Worm (Caenorhabditis elegans) whole organism, L3 larva: ENCODE results near the gene cdc-37.
A peak's percentile ranks its signal among the peaks of the same experiment; 100 is the strongest.

Source experiments
- aly-2 ChIP-seq: fragments of 150-350 bp; optimal IDR thresholded peaks from 2 replicates; lab custom pipeline; 2014; ENCODE audit warnings: missing biosample characterization, missing genetic modification characterization
- ama-1 ChIP-seq: fragments of 150-350 bp; optimal IDR thresholded peaks from 2 replicates; lab custom pipeline; 2018
- ceh-16 ChIP-seq: sonication (generic microtip); optimal IDR thresholded peaks from 2 replicates; lab custom pipeline; 2017; ENCODE audit warnings: missing biosample characterization, missing genetic modification characterization
- ceh-28 ChIP-seq: fragments of 150-350 bp; optimal IDR thresholded peaks from 2 replicates; lab custom pipeline; 2014; ENCODE audit warnings: missing biosample characterization, missing genetic modification reagents, missing genetic modification characterization
- ceh-82 ChIP-seq: fragments of 150-350 bp; optimal IDR thresholded peaks from 2 replicates; lab custom pipeline; 2014; ENCODE audit warnings: missing biosample characterization, missing genetic modification characterization
- daf-12 ChIP-seq: fragments of 150-350 bp; optimal IDR thresholded peaks from 2 replicates; lab custom pipeline; 2014; ENCODE audit warnings: missing biosample characterization, missing genetic modification reagents, missing genetic modification characterization
- egl-27 ChIP-seq: sonication (generic microtip); optimal IDR thresholded peaks from 4 replicates; lab custom pipeline; 2017; ENCODE audit warnings: missing biosample characterization, missing genetic modification reagents, missing genetic modification characterization
- egl-5 ChIP-seq: fragments of 150-350 bp; optimal IDR thresholded peaks from 2 replicates; lab custom pipeline; 2017; ENCODE audit warnings: missing biosample characterization, missing genetic modification reagents, missing genetic modification characterization, inconsistent platforms
- elt-2 ChIP-seq: sonication (generic microtip); optimal IDR thresholded peaks from 2 replicates; lab custom pipeline; 2016; ENCODE audit warnings: missing genetic modification reagents, mild to moderate bottlenecking, missing genetic modification characterization, missing compliant biosample characterization
- elt-3 ChIP-seq, 3 experiments: fragments of 150-350 bp in 1 of 3; sonication (generic microtip) in 2 of 3; optimal IDR thresholded peaks; 2 replicates in 2 of 3; 4 replicates in 1 of 3; lab custom pipeline; 2014 to 2017; ENCODE audit warnings: missing biosample characterization in 3 of 3, missing genetic modification characterization in 3 of 3
- fkh-10 ChIP-seq: sonication (generic microtip); optimal IDR thresholded peaks from 2 replicates; lab custom pipeline; 2017; ENCODE audit warnings: missing biosample characterization, missing genetic modification reagents, missing genetic modification characterization
- fos-1 ChIP-seq: fragments of 150-350 bp; optimal IDR thresholded peaks from 2 replicates; lab custom pipeline; 2014; ENCODE audit warnings: missing biosample characterization, missing genetic modification characterization
- hmg-11 ChIP-seq: sonication (generic microtip); optimal IDR thresholded peaks from 2 replicates; lab custom pipeline; 2016; ENCODE audit warnings: missing genetic modification characterization, missing compliant biosample characterization
- lin-15B ChIP-seq: fragments of 150-350 bp; optimal IDR thresholded peaks from 2 replicates; lab custom pipeline; 2014; ENCODE audit warnings: missing biosample characterization, missing genetic modification characterization
- lin-39 ChIP-seq: fragments of 150-350 bp; optimal IDR thresholded peaks from 2 replicates; lab custom pipeline; 2018; ENCODE audit warnings: missing biosample characterization, missing genetic modification reagents, missing genetic modification characterization
- lsy-12 ChIP-seq: sonication (generic microtip); optimal IDR thresholded peaks from 2 replicates; lab custom pipeline; 2016; ENCODE audit warnings: mild to moderate bottlenecking, missing genetic modification characterization, missing compliant biosample characterization
- nfya-1 ChIP-seq: sonication (generic microtip); optimal IDR thresholded peaks from 2 replicates; lab custom pipeline; 2017; ENCODE audit warnings: missing genetic modification characterization, mild to moderate bottlenecking, missing compliant biosample characterization, antibody characterized with exemption, moderate library complexity; ENCODE audit not compliant: insufficient read depth
- nhr-11 ChIP-seq: fragments of 150-350 bp; optimal IDR thresholded peaks from 2 replicates; lab custom pipeline; 2014; ENCODE audit warnings: missing biosample characterization, missing genetic modification characterization
- nhr-23 ChIP-seq: fragments of 150-350 bp; optimal IDR thresholded peaks from 2 replicates; lab custom pipeline; 2014; ENCODE audit warnings: missing biosample characterization, missing genetic modification reagents, missing genetic modification characterization
- nhr-237 ChIP-seq: fragments of 150-350 bp; optimal IDR thresholded peaks from 2 replicates; lab custom pipeline; 2014; ENCODE audit warnings: missing biosample characterization, missing genetic modification characterization
- nhr-25 ChIP-seq: sonication (generic microtip); optimal IDR thresholded peaks from 2 replicates; lab custom pipeline; 2017; ENCODE audit warnings: missing biosample characterization, missing genetic modification characterization
- nhr-28 ChIP-seq: fragments of 150-350 bp; optimal IDR thresholded peaks from 2 replicates; lab custom pipeline; 2014; ENCODE audit warnings: missing biosample characterization, missing genetic modification characterization
- nhr-43 ChIP-seq: sonication (generic microtip); optimal IDR thresholded peaks from 2 replicates; lab custom pipeline; 2016; ENCODE audit warnings: mild to moderate bottlenecking, missing genetic modification characterization, missing compliant biosample characterization; ENCODE audit not compliant: poor library complexity, severe bottlenecking
- nhr-67 ChIP-seq: fragments of 150-350 bp; optimal IDR thresholded peaks from 2 replicates; lab custom pipeline; 2014; ENCODE audit warnings: missing biosample characterization, missing genetic modification characterization
- nhr-76 ChIP-seq: fragments of 150-350 bp; sonication (generic microtip); optimal IDR thresholded peaks from 5 replicates; lab custom pipeline; 2014; ENCODE audit warnings: missing biosample characterization, missing genetic modification characterization
- nhr-77 ChIP-seq: fragments of 150-350 bp; optimal IDR thresholded peaks from 2 replicates; lab custom pipeline; 2014; ENCODE audit warnings: missing biosample characterization, missing genetic modification characterization
- pha-4 ChIP-seq: fragments of 150-350 bp; optimal IDR thresholded peaks from 2 replicates; lab custom pipeline; 2014; ENCODE audit warnings: missing biosample characterization, missing genetic modification reagents, missing genetic modification characterization
- pqm-1 ChIP-seq: fragments of 150-350 bp; optimal IDR thresholded peaks from 2 replicates; lab custom pipeline; 2017; ENCODE audit warnings: missing biosample characterization, missing genetic modification characterization, inconsistent platforms
- skn-1 ChIP-seq: fragments of 150-350 bp; optimal IDR thresholded peaks from 2 replicates; lab custom pipeline; 2014; ENCODE audit warnings: missing biosample characterization, missing genetic modification characterization
- snpc-4 ChIP-seq: fragments of 150-350 bp; optimal IDR thresholded peaks from 2 replicates; lab custom pipeline; 2014; ENCODE audit warnings: missing biosample characterization, missing genetic modification characterization
- unc-39 ChIP-seq: sonication (generic microtip); optimal IDR thresholded peaks from 4 replicates; lab custom pipeline; 2017; ENCODE audit warnings: missing biosample characterization, missing genetic modification characterization
- unc-62 ChIP-seq: fragments of 150-350 bp; sonication (generic microtip); optimal IDR thresholded peaks from 4 replicates; lab custom pipeline; 2014; ENCODE audit warnings: missing biosample characterization, missing genetic modification reagents, missing genetic modification characterization
- ztf-4 ChIP-seq: fragments of 150-350 bp; optimal IDR thresholded peaks from 2 replicates; lab custom pipeline; 2014; ENCODE audit warnings: missing biosample characterization, missing genetic modification characterization

cdc-37 gene

ce11 chrII:574064-574463, 6.3 kb downstream of the cdc-37 start:
- TF ChIP-seq nhr-25 (peak; percentile 61), nhr-23 (tag; lab: Kevin White, UChicago) (peak; percentile 78), nfya-1 (tag; lab: Kevin White, UChicago) (no peak)

ce11 chrII:572010-572409, 8.4 kb downstream of the cdc-37 start, which contains the start of gene mlt-8:
Gene mlt-8, minus strand, starts transcription at chrII:572110.
- TF ChIP-seq aly-2 (tag; lab: Kevin White, UChicago), result no peak
- TF ChIP-seq nhr-11 (tag; lab: Kevin White, UChicago), result no peak
- TF ChIP-seq egl-27, result no peak
- no peak for TF ChIP-seq nfya-1 (tag; lab: Kevin White, UChicago)
- TF ChIP-seq daf-12, result no peak
- TF ChIP-seq ceh-28 (tag; lab: Kevin White, UChicago), result no peak
- no peak for TF ChIP-seq elt-3 (tag; optimal IDR thresholded peaks at IDR 0.05; lab: Kevin White, UChicago)
- no peak for TF ChIP-seq nhr-43 (tag; lab: Kevin White, UChicago)
- TF ChIP-seq ztf-4 (tag; lab: Kevin White, UChicago), result no peak
- TF ChIP-seq unc-39 (tag; lab: Kevin White, UChicago), result no peak
- no peak for TF ChIP-seq fos-1 (tag; lab: Kevin White, UChicago)
- TF ChIP-seq snpc-4 (tag; lab: Kevin White, UChicago), result no peak
- TF ChIP-seq ceh-82 (tag; lab: Kevin White, UChicago), result no peak
- no peak for TF ChIP-seq nhr-77 (tag; lab: Kevin White, UChicago)
- no peak for TF ChIP-seq pqm-1

- TF ChIP-seq snpc-4 (tag; lab: Kevin White, UChicago), result no peak
- TF ChIP-seq ceh-28 (tag; lab: Kevin White, UChicago), result peak; percentile 40
- peak; percentile 48 for TF ChIP-seq nhr-23 (tag; lab: Kevin White, UChicago)
- no peak for TF ChIP-seq lsy-12 (tag; lab: Kevin White, UChicago)
Measured at ce11 chrII:568776-569175, 11.6 kb downstream of the cdc-37 start, which contains the start of gene W08F4.5. Gene W08F4.5, minus strand, starts transcription at chrII:568876.

- no peak for TF ChIP-seq unc-39 (tag; lab: Kevin White, UChicago)
- TF ChIP-seq ceh-28 (tag; lab: Kevin White, UChicago), result no peak
- TF ChIP-seq pqm-1, result no peak
- TF ChIP-seq nhr-28 (tag; lab: Kevin White, UChicago), result no peak
Measured at ce11 chrII:556185-556584, 24.2 kb downstream of the cdc-37 start, which contains the start of the genes C09E8.1 and C09E8.6. Gene C09E8.1, plus strand, starts transcription at chrII:556485. Gene C09E8.6, plus strand, starts transcription at chrII:556497.

ce11 chrII:555371-555770, 25.0 kb downstream of the cdc-37 start:
- TF ChIP-seq hmg-11 (tag; lab: Kevin White, UChicago) (peak; percentile 30), pha-4 (tag; lab: Kevin White, UChicago) (peak; percentile 44), ceh-28 (tag; lab: Kevin White, UChicago) (peak; percentile 67), nhr-28 (tag; lab: Kevin White, UChicago) (no peak)

- TF ChIP-seq ama-1 (no peak), nhr-67 (tag; lab: Kevin White, UChicago) (no peak), lsy-12 (tag; lab: Kevin White, UChicago) (peak; percentile 40)
Measured at ce11 chrII:551245-551904, 29.0 kb downstream of the cdc-37 start, which contains the start of gene lips-7. Gene lips-7, plus strand, starts transcription at chrII:551854.

- TF ChIP-seq nhr-43 (tag; lab: Kevin White, UChicago), result peak; percentile 74
- no peak for TF ChIP-seq egl-27
Measured at ce11 chrII:549501-549900, 30.9 kb downstream of the cdc-37 start.

ce11 chrII:546405-546804, 34.0 kb downstream of the cdc-37 start, which contains the start of gene mlt-10:
Gene mlt-10, plus strand, starts transcription at chrII:546705.
- TF ChIP-seq hmg-11 (tag; lab: Kevin White, UChicago) (no peak), ceh-82 (tag; lab: Kevin White, UChicago) (no peak), ceh-16 (tag; lab: Kevin White, UChicago) (no peak), elt-3 (tag; optimal IDR thresholded peaks at IDR 0.05; lab: Kevin White, UChicago) (no peak), daf-12 (no peak), lin-15B (tag; lab: Kevin White, UChicago) (no peak), nhr-237 (tag; lab: Kevin White, UChicago) (no peak), skn-1 (tag; lab: Kevin White, UChicago) (no peak), fkh-10 (GFP tag; lab: Kevin White, UChicago) (no peak), pqm-1 (no peak), elt-2 (tag; lab: Kevin White, UChicago) (no peak), nhr-43 (tag; lab: Kevin White, UChicago) (no peak), nhr-77 (tag; lab: Kevin White, UChicago) (no peak), lin-39 (tag; lab: Kevin White, UChicago) (no peak), ztf-4 (tag; lab: Kevin White, UChicago) (no peak), egl-5 (tag; lab: Kevin White, UChicago) (no peak), unc-62 (GFP tag; lab: Kevin White, UChicago) (no peak), nhr-76 (no peak)
